Worm (Caenorhabditis elegans) whole organism, L4/young adult: ENCODE results near the gene ceh-53.

ENCODE experiments used
- W03F9.2 ChIP-seq: fragments of 150-350 bp; optimal IDR thresholded peaks from 2 replicates; lab custom pipeline; 2014; ENCODE audit warnings: missing biosample characterization, missing genetic modification characterization
- dao-5 ChIP-seq: sonication (generic microtip); optimal IDR thresholded peaks from 2 replicates; lab custom pipeline; 2016; ENCODE audit warnings: missing genotype, missing genetic modification characterization, moderate library complexity, missing compliant biosample characterization
- him-1 ChIP-seq: sonication (generic microtip); optimal IDR thresholded peaks from 2 replicates; lab custom pipeline; 2016; ENCODE audit warnings: missing genotype, missing genetic modification reagents, missing genetic modification characterization, missing compliant biosample characterization

ceh-53 gene

ce11 chrIV:3497909-3498308 lies at the start of gene ceh-53:
TSS of gene ceh-53 (plus strand) at chrIV:3498209.
- TF ChIP-seq dao-5 (tag; lab: Kevin White, UChicago) (no peak), him-1 (no peak), W03F9.2 (tag; lab: Kevin White, UChicago) (no peak)

- no peak for TF ChIP-seq him-1
- TF ChIP-seq W03F9.2 (tag; lab: Kevin White, UChicago): no peak
- TF ChIP-seq dao-5 (tag; lab: Kevin White, UChicago): no peak
Measured at ce11 chrIV:3452516-3452915, 45.5 kb upstream of the ceh-53 start.

ce11 chrIV:3453346-3453745 lies 44.7 kb upstream of the ceh-53 start, which contains the start of gene srz-23:
TSS of gene srz-23 (plus strand) at chrIV:3453608.
- TF ChIP-seq dao-5 (tag; lab: Kevin White, UChicago): no peak
- no peak for TF ChIP-seq him-1
- no peak for TF ChIP-seq W03F9.2 (tag; lab: Kevin White, UChicago)

- no peak for TF ChIP-seq him-1
- no peak for TF ChIP-seq dao-5 (tag; lab: Kevin White, UChicago)
- TF ChIP-seq W03F9.2 (tag; lab: Kevin White, UChicago): no peak
Measured at ce11 chrIV:3463254-3463653, 34.8 kb upstream of the ceh-53 start, which contains the start of gene F58E2.4. TSS of gene F58E2.4 (plus strand) at chrIV:3463387.

- TF ChIP-seq him-1 (no peak), dao-5 (tag; lab: Kevin White, UChicago) (no peak), W03F9.2 (tag; lab: Kevin White, UChicago) (no peak)
Measured at ce11 chrIV:3467128-3467527, 30.9 kb upstream of the ceh-53 start, which contains the start of gene F58E2.3. TSS of gene F58E2.3 (plus strand) at chrIV:3467428.

- no peak for TF ChIP-seq him-1
- no peak for TF ChIP-seq dao-5 (tag; lab: Kevin White, UChicago)
- no peak for TF ChIP-seq W03F9.2 (tag; lab: Kevin White, UChicago)
Measured at ce11 chrIV:3467751-3468150, 30.3 kb upstream of the ceh-53 start.

- TF ChIP-seq dao-5 (tag; lab: Kevin White, UChicago): no peak
- no peak for TF ChIP-seq him-1
- no peak for TF ChIP-seq W03F9.2 (tag; lab: Kevin White, UChicago)
Measured at ce11 chrIV:3469742-3470141, 28.3 kb upstream of the ceh-53 start, which contains the start of gene F58E2.2. TSS of gene F58E2.2 (plus strand) at chrIV:3470042.

ce11 chrIV:3477124-3477523 lies 20.9 kb upstream of the ceh-53 start, which contains the start of gene srz-69:
TSS of gene srz-69 (minus strand) at chrIV:3477224.
- TF ChIP-seq him-1: no peak
- TF ChIP-seq dao-5 (tag; lab: Kevin White, UChicago): no peak
- no peak for TF ChIP-seq W03F9.2 (tag; lab: Kevin White, UChicago)

- TF ChIP-seq W03F9.2 (tag; lab: Kevin White, UChicago) (no peak), him-1 (no peak), dao-5 (tag; lab: Kevin White, UChicago) (no peak)
Measured at ce11 chrIV:3478911-3479385, 19.1 kb upstream of the ceh-53 start, which contains the start of the genes srz-70 and C09G12.5. TSS of gene srz-70 (minus strand) at chrIV:3479011. TSS of gene C09G12.5 (plus strand) at chrIV:3479335.

- no peak for TF ChIP-seq dao-5 (tag; lab: Kevin White, UChicago)
- no peak for TF ChIP-seq W03F9.2 (tag; lab: Kevin White, UChicago)
Measured at ce11 chrIV:3481760-3482159, 16.2 kb upstream of the ceh-53 start, which contains the start of gene srz-37. TSS of gene srz-37 (minus strand) at chrIV:3481860.

ce11 chrIV:3482195-3482959 lies 15.6 kb upstream of the ceh-53 start, which contains the start of gene srz-82:
TSS of gene srz-82 (plus strand) at chrIV:3482895.
- TF ChIP-seq W03F9.2 (tag; lab: Kevin White, UChicago): no peak
- TF ChIP-seq dao-5 (tag; lab: Kevin White, UChicago): no peak
- no peak for TF ChIP-seq him-1

- no peak for TF ChIP-seq him-1
- no peak for TF ChIP-seq dao-5 (tag; lab: Kevin White, UChicago)
- no peak for TF ChIP-seq W03F9.2 (tag; lab: Kevin White, UChicago)
Measured at ce11 chrIV:3491477-3491876, 6.5 kb upstream of the ceh-53 start, which contains the start of gene srz-78. TSS of gene srz-78 (plus strand) at chrIV:3491777.

- no peak for TF ChIP-seq him-1
- no peak for TF ChIP-seq dao-5 (tag; lab: Kevin White, UChicago)
- TF ChIP-seq W03F9.2 (tag; lab: Kevin White, UChicago): no peak
Measured at ce11 chrIV:3493310-3493709, 4.7 kb upstream of the ceh-53 start, which contains the start of gene srz-79. TSS of gene srz-79 (plus strand) at chrIV:3493610.

ce11 chrIV:3496358-3496757 lies 1.7 kb upstream of the ceh-53 start, which contains the start of gene C09G12.17:
TSS of gene C09G12.17 (minus strand) at chrIV:3496458.
- no peak for TF ChIP-seq dao-5 (tag; lab: Kevin White, UChicago)
